Fruit fly (Drosophila melanogaster) whole organism, embryonic: ENCODE data around the gene CG6966.

Source experiments
- Abd-B ChIP-seq: fragments of 200-800 bp; sonication (Bioruptor generic); optimal IDR thresholded peaks from 2 replicates; lab custom pipeline; 2018; ENCODE audit warnings: missing biosample characterization, mild to moderate bottlenecking, missing genetic modification characterization, moderate library complexity
- Blimp-1 ChIP-seq: fragments of 200-800 bp; sonication (Bioruptor generic); optimal IDR thresholded peaks from 3 replicates; lab custom pipeline; 2018; ENCODE audit warnings: missing biosample characterization, missing genetic modification characterization, mild to moderate bottlenecking, moderate library complexity, missing genetic modification reagents
- CG10565 ChIP-seq: fragments of 200-800 bp; sonication (Bioruptor generic); optimal IDR thresholded peaks from 3 replicates; lab custom pipeline; 2016; ENCODE audit warnings: missing biosample characterization, mild to moderate bottlenecking, missing genetic modification characterization
- CG1233 ChIP-seq: fragments of 200-800 bp; sonication (Bioruptor generic); optimal IDR thresholded peaks from 4 replicates; lab custom pipeline; 2018; ENCODE audit warnings: missing biosample characterization, mild to moderate bottlenecking, missing genetic modification characterization
- CG12769 ChIP-seq: fragments of 200-800 bp; sonication (Bioruptor generic); optimal IDR thresholded peaks from 2 replicates; lab custom pipeline; 2019; ENCODE audit warnings: missing biosample characterization, mild to moderate bottlenecking, missing genetic modification characterization, moderate library complexity
- CG13296 ChIP-seq: fragments of 200-800 bp; sonication (Bioruptor generic); optimal IDR thresholded peaks from 3 replicates; lab custom pipeline; 2018; ENCODE audit warnings: missing biosample characterization, mild to moderate bottlenecking, missing genetic modification characterization
- CG14860 ChIP-seq: fragments of 200-800 bp; sonication (Bioruptor generic); IDR thresholded peaks from 3 replicates; pipeline ENCODE4 v1.3.6; 2022; ENCODE audit warnings: missing biosample characterization, missing genetic modification characterization; ENCODE audit not compliant: partially characterized antibody
- CG16815 ChIP-seq: fragments of 200-800 bp; sonication (Bioruptor generic); optimal IDR thresholded peaks from 3 replicates; lab custom pipeline; 2017; ENCODE audit warnings: missing biosample characterization, mild to moderate bottlenecking, missing genetic modification characterization
- CG17361 ChIP-seq: fragments of 200-800 bp; sonication (Bioruptor generic); IDR thresholded peaks from 3 replicates; pipeline ENCODE4 v1.3.6; 2022; ENCODE audit warnings: missing biosample characterization, missing genetic modification characterization
- CG17568 ChIP-seq: fragments of 200-800 bp; sonication (Bioruptor generic); optimal IDR thresholded peaks from 2 replicates; lab custom pipeline; 2018; ENCODE audit warnings: missing biosample characterization, mild to moderate bottlenecking, missing genetic modification characterization, moderate library complexity
- CG1792 ChIP-seq: fragments of 200-800 bp; sonication (Bioruptor generic); optimal IDR thresholded peaks from 2 replicates; lab custom pipeline; 2016; ENCODE audit warnings: missing biosample characterization, missing genetic modification characterization
- CG1832 ChIP-seq: fragments of 200-800 bp; sonication (Bioruptor generic); optimal IDR thresholded peaks from 2 replicates; lab custom pipeline; 2017; ENCODE audit warnings: missing biosample characterization, mild to moderate bottlenecking, missing genetic modification characterization, inconsistent platforms
- CG18476 ChIP-seq: fragments of 200-800 bp; sonication (Bioruptor generic); optimal IDR thresholded peaks from 2 replicates; lab custom pipeline; 2016; ENCODE audit warnings: missing biosample characterization, mild to moderate bottlenecking, missing genetic modification characterization
- CG2129 ChIP-seq: fragments of 200-800 bp; sonication (Bioruptor generic); IDR thresholded peaks from 2 replicates; pipeline ENCODE4 v1.3.6; 2022; ENCODE audit warnings: missing biosample characterization, missing genetic modification characterization; ENCODE audit not compliant: partially characterized antibody
- CG31365 ChIP-seq: fragments of 200-800 bp; sonication (Bioruptor generic); optimal IDR thresholded peaks from 2 replicates; lab custom pipeline; 2018; ENCODE audit warnings: missing biosample characterization, mild to moderate bottlenecking, missing genetic modification characterization
- CG33213 ChIP-seq: fragments of 200-800 bp; sonication (Bioruptor generic); optimal IDR thresholded peaks from 3 replicates; lab custom pipeline; 2016; ENCODE audit warnings: missing biosample characterization, missing genetic modification characterization
- CG5245 ChIP-seq: fragments of 200-800 bp; sonication (Bioruptor generic); optimal IDR thresholded peaks from 3 replicates; lab custom pipeline; 2016; ENCODE audit warnings: missing biosample characterization, missing genetic modification characterization
- CG8290 ChIP-seq, 3 experiments: fragments of 200-800 bp; sonication (Bioruptor generic); optimal IDR thresholded peaks; 2 replicates each; lab custom pipeline; 2016 to 2019; ENCODE audit warnings: missing biosample characterization in 3 of 3, missing genetic modification characterization in 3 of 3, mild to moderate bottlenecking in 2 of 3, moderate library complexity in 1 of 3
- CG8765 ChIP-seq: fragments of 200-800 bp; sonication (Bioruptor generic); IDR thresholded peaks from 2 replicates; pipeline ENCODE4 v1.3.6; 2022; ENCODE audit warnings: missing biosample characterization, missing genetic modification characterization
- CrebB ChIP-seq: fragments of 200-800 bp; sonication (Bioruptor generic); optimal IDR thresholded peaks from 3 replicates; lab custom pipeline; 2018; ENCODE audit warnings: missing biosample characterization, mild to moderate bottlenecking, missing genetic modification characterization
- Dip3 ChIP-seq: fragments of 200-800 bp; sonication (Bioruptor generic); optimal IDR thresholded peaks from 3 replicates; lab custom pipeline; 2016; ENCODE audit warnings: missing biosample characterization, missing genetic modification characterization
- Ets97D ChIP-seq: fragments of 200-800 bp; sonication (Bioruptor generic); optimal IDR thresholded peaks from 3 replicates; lab custom pipeline; 2016; ENCODE audit warnings: missing biosample characterization, missing genetic modification characterization
- Fer1 ChIP-seq: fragments of 200-800 bp; sonication (Bioruptor generic); optimal IDR thresholded peaks from 2 replicates; lab custom pipeline; 2017; ENCODE audit warnings: missing biosample characterization, mild to moderate bottlenecking, missing genetic modification characterization
- MTF-1 ChIP-seq: fragments of 200-800 bp; sonication (Bioruptor generic); optimal IDR thresholded peaks from 2 replicates; lab custom pipeline; 2018; ENCODE audit warnings: missing biosample characterization, mild to moderate bottlenecking, missing genetic modification characterization, borderline replicate concordance
- Ptx1 ChIP-seq: fragments of 200-800 bp; sonication (Bioruptor generic); IDR thresholded peaks from 2 replicates; pipeline ENCODE4 v1.3.6; 2022; ENCODE audit warnings: missing biosample characterization, missing genetic modification characterization
- Rfx ChIP-seq: fragments of 200-800 bp; sonication (Bioruptor generic); IDR thresholded peaks from 2 replicates; pipeline ENCODE4 v1.3.6; 2022; ENCODE audit warnings: missing biosample characterization, missing genetic modification characterization
- Trl ChIP-seq, 3 experiments: fragments of >200 bp in 2 of 3; fragments of 200-800 bp in 1 of 3; sonication (Bioruptor generic) in 1 of 3; optimal IDR thresholded peaks; 2 replicates in 1 of 3; 3 replicates in 2 of 3; lab custom pipeline; 2016 to 2017; ENCODE audit warnings: missing biosample characterization in 1 of 3, missing genetic modification characterization in 1 of 3
- ab ChIP-seq: fragments of 200-800 bp; sonication (Bioruptor generic); optimal IDR thresholded peaks from 2 replicates; lab custom pipeline; 2016; ENCODE audit warnings: missing biosample characterization, missing genetic modification characterization
- ap ChIP-seq: fragments of 200-800 bp; sonication (Bioruptor generic); IDR thresholded peaks from 2 replicates; pipeline ENCODE4 v1.3.6; 2022; ENCODE audit warnings: missing biosample characterization, missing genetic modification characterization
- ase ChIP-seq: fragments of 200-800 bp; sonication (Bioruptor generic); IDR thresholded peaks from 3 replicates; pipeline ENCODE4 v1.3.6; 2022; ENCODE audit warnings: missing biosample characterization, missing genetic modification characterization
- chm ChIP-seq: fragments of 200-800 bp; sonication (Bioruptor generic); IDR thresholded peaks from 2 replicates; pipeline ENCODE4 v1.3.6; 2022; ENCODE audit warnings: missing biosample characterization, missing genetic modification characterization
- crol ChIP-seq: fragments of 200-800 bp; sonication (Bioruptor generic); IDR thresholded peaks from 2 replicates; pipeline ENCODE4 v1.3.6; 2022; ENCODE audit warnings: missing biosample characterization, missing genetic modification characterization
- da ChIP-seq: fragments of 200-800 bp; sonication (Bioruptor generic); optimal IDR thresholded peaks from 2 replicates; lab custom pipeline; 2016; ENCODE audit warnings: missing biosample characterization, missing genetic modification characterization
- exex ChIP-seq: fragments of 200-800 bp; sonication (Bioruptor generic); optimal IDR thresholded peaks from 4 replicates; lab custom pipeline; 2018; ENCODE audit warnings: missing biosample characterization, mild to moderate bottlenecking, missing genetic modification characterization, moderate library complexity
- eyg ChIP-seq: fragments of 200-800 bp; sonication (Bioruptor generic); optimal IDR thresholded peaks from 3 replicates; lab custom pipeline; 2016; ENCODE audit warnings: missing biosample characterization, missing genetic modification characterization
- fd102C ChIP-seq: fragments of 200-800 bp; sonication (Bioruptor generic); optimal IDR thresholded peaks from 2 replicates; lab custom pipeline; 2018; ENCODE audit warnings: missing biosample characterization, mild to moderate bottlenecking, missing genetic modification characterization, moderate library complexity
- fru ChIP-seq: fragments of >200 bp; optimal IDR thresholded peaks from 2 replicates; lab custom pipeline; 2017
- gce ChIP-seq: fragments of 200-800 bp; sonication (Bioruptor generic); IDR thresholded peaks from 3 replicates; pipeline ENCODE4 v1.3.6; 2022; ENCODE audit warnings: missing biosample characterization, missing genetic modification characterization
- gem ChIP-seq: fragments of 200-800 bp; sonication (Bioruptor generic); optimal IDR thresholded peaks from 2 replicates; lab custom pipeline; 2019; ENCODE audit warnings: missing biosample characterization, mild to moderate bottlenecking, missing genetic modification characterization, moderate library complexity
- gsb ChIP-seq: fragments of 200-800 bp; sonication (Bioruptor generic); IDR thresholded peaks from 2 replicates; pipeline ENCODE4 v1.3.6; 2022; ENCODE audit warnings: missing biosample characterization, missing genetic modification characterization
- jing ChIP-seq: fragments of 200-800 bp; sonication (Bioruptor generic); optimal IDR thresholded peaks from 2 replicates; lab custom pipeline; 2018; ENCODE audit warnings: missing biosample characterization, mild to moderate bottlenecking, missing genetic modification characterization
- jumu ChIP-seq: fragments of 200-800 bp; sonication (Bioruptor generic); optimal IDR thresholded peaks from 3 replicates; lab custom pipeline; 2016; ENCODE audit warnings: missing biosample characterization, missing genetic modification characterization
- lab ChIP-seq: fragments of 200-800 bp; sonication (Bioruptor generic); optimal IDR thresholded peaks from 3 replicates; lab custom pipeline; 2017; ENCODE audit warnings: missing biosample characterization, missing genetic modification characterization, mild to moderate bottlenecking, moderate library complexity, missing genetic modification reagents
- lbe ChIP-seq: fragments of 200-800 bp; sonication (Bioruptor generic); optimal IDR thresholded peaks from 2 replicates; lab custom pipeline; 2016; ENCODE audit warnings: missing biosample characterization, mild to moderate bottlenecking, missing genetic modification characterization
- scrt ChIP-seq: fragments of 200-800 bp; sonication (Bioruptor generic); optimal IDR thresholded peaks from 2 replicates; lab custom pipeline; 2018; ENCODE audit warnings: missing biosample characterization, mild to moderate bottlenecking, missing genetic modification characterization, moderate library complexity
- sna ChIP-seq: fragments of 200-800 bp; sonication (Bioruptor generic); IDR thresholded peaks from 2 replicates; pipeline ENCODE4 v1.3.6; 2022; ENCODE audit warnings: missing biosample characterization, missing genetic modification characterization; ENCODE audit not compliant: partially characterized antibody
- ssp ChIP-seq: fragments of 200-800 bp; sonication (Bioruptor generic); IDR thresholded peaks from 2 replicates; pipeline ENCODE4 v1.3.6; 2022; ENCODE audit warnings: missing biosample characterization, missing genetic modification characterization
- z ChIP-seq: fragments of 200-800 bp; sonication (Bioruptor generic); IDR thresholded peaks from 3 replicates; pipeline ENCODE4 v1.3.6; 2022; ENCODE audit warnings: missing biosample characterization, missing genetic modification characterization
- zen2 ChIP-seq: fragments of 200-800 bp; sonication (Bioruptor generic); IDR thresholded peaks from 3 replicates; pipeline ENCODE4 v1.3.6; 2022; ENCODE audit warnings: missing biosample characterization, missing genetic modification characterization; ENCODE audit not compliant: partially characterized antibody

CG6966 gene

dm6 chr3R:15087606-15088193 is 7.7 kb downstream of the CG6966 start (continued):
- TF ChIP-seq Trl (optimal IDR thresholded peaks at IDR 0.05; lab: Kevin White, UChicago), result no peak
- peak; percentile 92 for TF ChIP-seq Trl (GFP tag; optimal IDR thresholded peaks at IDR 0.05; lab: Kevin White, UChicago)
- peak; percentile 83 for TF ChIP-seq gsb (GFP tag; lab: Robert Waterston, UW)
- peak; percentile 84; the same call in 2 of the 3 replicates for TF ChIP-seq gce (GFP tag; lab: Robert Waterston, UW)
- peak; percentile 68 for TF ChIP-seq CG8290 (GFP tag; optimal IDR thresholded peaks at IDR 0.05; lab: Kevin White, UChicago)
- peak in 1 of 2 experiments; percentile 86 for TF ChIP-seq CG8290 (tag; optimal IDR thresholded peaks at IDR 0.05; lab: Kevin White, UChicago)
- no peak for TF ChIP-seq CG1832 (GFP tag; lab: Kevin White, UChicago)
- TF ChIP-seq CG12769 (tag; lab: Kevin White, UChicago), result peak; percentile 84
- peak; percentile 89 for TF ChIP-seq jumu (GFP tag; lab: Kevin White, UChicago)
- TF ChIP-seq Rfx (GFP tag; lab: Robert Waterston, UW), result peak; percentile 93
- TF ChIP-seq CG10565, result peak; percentile 14
- TF ChIP-seq CG18476 (GFP tag; lab: Kevin White, UChicago), result peak; percentile 79
- TF ChIP-seq CG16815, result no peak
- TF ChIP-seq gem (tag; lab: Kevin White, UChicago), result peak; percentile 91
- TF ChIP-seq Abd-B (GFP tag; lab: Kevin White, UChicago), result peak; percentile 88
- TF ChIP-seq chm, result peak; percentile 91
- peak; percentile 82 for TF ChIP-seq ssp
- TF ChIP-seq CG5245 (GFP tag; lab: Kevin White, UChicago), result peak; percentile 77
- TF ChIP-seq CG13296, result peak; percentile 80
- peak; percentile 90; the same call in 2 of the 3 replicates for TF ChIP-seq ase
- TF ChIP-seq CG31365 (tag; lab: Kevin White, UChicago), result peak; percentile 55
- 0 out of 3 replicates have a peak, but pooled peaks have one; percentile 54 for TF ChIP-seq z (GFP tag; lab: Robert Waterston, UW)
- peak; percentile 62 for TF ChIP-seq scrt (GFP tag; lab: Kevin White, UChicago)
- peak; percentile 68 for TF ChIP-seq CG1233 (GFP tag; lab: Kevin White, UChicago)
- peak; percentile 44 for TF ChIP-seq Ets97D
- TF ChIP-seq exex (tag; lab: Kevin White, UChicago), result peak; percentile 7
- TF ChIP-seq lbe, result no peak
- peak; percentile 64 for TF ChIP-seq Dip3
- peak; percentile 95 for TF ChIP-seq Ptx1 (GFP tag; lab: Robert Waterston, UW)
- no peak for TF ChIP-seq crol (GFP tag; lab: Robert Waterston, UW)
- TF ChIP-seq CG2129 (GFP tag; lab: Robert Waterston, UW), result no peak
- TF ChIP-seq Fer1, result peak; percentile 82
- TF ChIP-seq CG33213 (GFP tag; lab: Kevin White, UChicago), result peak; percentile 81
- no peak for TF ChIP-seq CG14860 (GFP tag; lab: Robert Waterston, UW)
- no peak for TF ChIP-seq fru
- TF ChIP-seq CG17568 (GFP tag; lab: Kevin White, UChicago), result peak; percentile 62
- peak; percentile 89 for TF ChIP-seq CG17361 (GFP tag; lab: Robert Waterston, UW)
- TF ChIP-seq MTF-1, result peak; percentile 58
- TF ChIP-seq CG8765, result peak; percentile 12; the same call in 1 of the 2 replicates
- peak; percentile 88 for TF ChIP-seq lab
- TF ChIP-seq CG1792 (GFP tag; lab: Kevin White, UChicago), result peak; percentile 84
- no peak for TF ChIP-seq da (GFP tag; lab: Kevin White, UChicago)
- TF ChIP-seq sna (GFP tag; lab: Robert Waterston, UW), result no peak
- TF ChIP-seq jing, result peak; percentile 83
- no peak for TF ChIP-seq zen2 (GFP tag; lab: Robert Waterston, UW)
- TF ChIP-seq ab, result peak; percentile 48
- peak; percentile 82 for TF ChIP-seq Blimp-1
- TF ChIP-seq eyg (GFP tag; lab: Kevin White, UChicago), result peak; percentile 81
- peak; percentile 67 for TF ChIP-seq CrebB (tag; lab: Kevin White, UChicago)
- TF ChIP-seq fd102C (GFP tag; lab: Kevin White, UChicago), result no peak
- peak; percentile 83 for TF ChIP-seq ap
